Fruit fly (Drosophila melanogaster) whole organism, embryonic: ENCODE results near the gene CG31075.
A peak's percentile ranks its signal among the peaks of the same experiment; 100 is the strongest.

ENCODE experiments used
- Ada2b ChIP-seq: fragments of 200-800 bp; sonication (Bioruptor generic); IDR thresholded peaks from 2 replicates; pipeline ENCODE4 v1.3.6; 2022; ENCODE audit warnings: missing biosample characterization, missing genetic modification characterization
- CG10654 ChIP-seq: fragments of 200-800 bp; sonication (Bioruptor generic); optimal IDR thresholded peaks from 2 replicates; lab custom pipeline; 2016; ENCODE audit warnings: missing biosample characterization, missing genetic modification characterization
- CG11085 ChIP-seq: fragments of 200-800 bp; sonication (Bioruptor generic); IDR thresholded peaks from 2 replicates; pipeline ENCODE4 v1.3.6; 2022; ENCODE audit warnings: missing biosample characterization, missing genetic modification characterization
- CG11456 ChIP-seq: fragments of 200-800 bp; sonication (Bioruptor generic); IDR thresholded peaks from 3 replicates; pipeline ENCODE4 v1.3.6; 2022; ENCODE audit warnings: missing biosample characterization, missing genetic modification characterization
- CG11560 ChIP-seq: fragments of 200-800 bp; sonication (Bioruptor generic); IDR thresholded peaks from 3 replicates; pipeline ENCODE4 v1.3.6; 2022; ENCODE audit warnings: missing biosample characterization, missing genetic modification characterization
- CG13624 ChIP-seq: fragments of 200-800 bp; sonication (Bioruptor generic); optimal IDR thresholded peaks from 2 replicates; lab custom pipeline; 2016; ENCODE audit warnings: missing biosample characterization, missing genetic modification characterization
- CG14441 ChIP-seq: fragments of 200-800 bp; sonication (Bioruptor generic); IDR thresholded peaks from 2 replicates; pipeline ENCODE4 v1.3.6; 2022; ENCODE audit warnings: missing biosample characterization, missing genetic modification characterization
- CG16863 ChIP-seq: fragments of 200-800 bp; sonication (Bioruptor generic); optimal IDR thresholded peaks from 3 replicates; lab custom pipeline; 2016; ENCODE audit warnings: missing biosample characterization, missing genetic modification characterization
- CG17186 ChIP-seq: fragments of 200-800 bp; sonication (Bioruptor generic); optimal IDR thresholded peaks from 3 replicates; lab custom pipeline; 2017; ENCODE audit warnings: missing biosample characterization, missing genetic modification reagents, missing genetic modification characterization
- CG17612 ChIP-seq: fragments of 200-800 bp; sonication (Bioruptor generic); IDR thresholded peaks from 2 replicates; pipeline ENCODE4 v1.3.6; 2022; ENCODE audit warnings: missing biosample characterization, missing genetic modification characterization
- CG18011 ChIP-seq: fragments of 200-800 bp; sonication (Bioruptor generic); optimal IDR thresholded peaks from 2 replicates; lab custom pipeline; 2017; ENCODE audit warnings: missing biosample characterization, missing genetic modification characterization, mild to moderate bottlenecking, moderate library complexity, missing genotype
- CG1832 ChIP-seq: fragments of 200-800 bp; sonication (Bioruptor generic); optimal IDR thresholded peaks from 2 replicates; lab custom pipeline; 2017; ENCODE audit warnings: missing biosample characterization, mild to moderate bottlenecking, missing genetic modification characterization, inconsistent platforms
- CG31388 ChIP-seq: fragments of 200-800 bp; sonication (Bioruptor generic); optimal IDR thresholded peaks from 2 replicates; lab custom pipeline; 2016; ENCODE audit warnings: missing biosample characterization, missing genetic modification characterization
- CG32772 ChIP-seq: fragments of 200-800 bp; sonication (Bioruptor generic); IDR thresholded peaks from 2 replicates; pipeline ENCODE4 v1.3.6; 2022; ENCODE audit warnings: missing biosample characterization, missing genetic modification characterization
- CG43689 ChIP-seq: fragments of 200-800 bp; sonication (Bioruptor generic); IDR thresholded peaks from 2 replicates; pipeline ENCODE4 v1.3.6; 2022; ENCODE audit warnings: missing biosample characterization, missing genetic modification characterization
- CG5245 ChIP-seq: fragments of 200-800 bp; sonication (Bioruptor generic); optimal IDR thresholded peaks from 3 replicates; lab custom pipeline; 2016; ENCODE audit warnings: missing biosample characterization, missing genetic modification characterization
- CG8089 ChIP-seq: fragments of 200-800 bp; sonication (Bioruptor generic); optimal IDR thresholded peaks from 3 replicates; lab custom pipeline; 2016; ENCODE audit warnings: missing biosample characterization, missing genetic modification characterization
- CG9437 ChIP-seq: fragments of 200-800 bp; sonication (Bioruptor generic); optimal IDR thresholded peaks from 2 replicates; lab custom pipeline; 2018; ENCODE audit warnings: missing biosample characterization, mild to moderate bottlenecking, missing genetic modification characterization
- CG9817 ChIP-seq: fragments of 200-800 bp; sonication (Bioruptor generic); optimal IDR thresholded peaks from 2 replicates; lab custom pipeline; 2018; ENCODE audit warnings: missing biosample characterization, mild to moderate bottlenecking, missing genetic modification characterization, moderate library complexity
- CoRest ChIP-seq: fragments of 200-800 bp; sonication (Bioruptor generic); optimal IDR thresholded peaks from 3 replicates; lab custom pipeline; 2018; ENCODE audit warnings: missing biosample characterization, mild to moderate bottlenecking, missing genetic modification characterization, moderate library complexity
- Elba2 ChIP-seq: fragments of 200-800 bp; sonication (Bioruptor generic); optimal IDR thresholded peaks from 3 replicates; lab custom pipeline; 2016; ENCODE audit warnings: missing biosample characterization, missing genetic modification characterization
- HmgZ ChIP-seq: fragments of 200-800 bp; sonication (Bioruptor generic); optimal IDR thresholded peaks from 2 replicates; lab custom pipeline; 2018; ENCODE audit warnings: missing biosample characterization, mild to moderate bottlenecking, missing genetic modification characterization
- Hr51 ChIP-seq, 2 experiments: fragments of 200-800 bp; sonication (Bioruptor generic); optimal IDR thresholded peaks; 2 replicates in 1 of 2; 3 replicates in 1 of 2; lab custom pipeline; 2016 to 2018; ENCODE audit warnings: missing biosample characterization in 2 of 2, missing genetic modification characterization in 2 of 2, mild to moderate bottlenecking in 1 of 2, moderate library complexity in 1 of 2
- Lim3 ChIP-seq: fragments of 200-800 bp; sonication (Bioruptor generic); IDR thresholded peaks from 2 replicates; pipeline ENCODE4 v1.3.6; 2022; ENCODE audit warnings: missing biosample characterization, missing genetic modification characterization
- MBD-R2 ChIP-seq: fragments of 200-800 bp; sonication (Bioruptor generic); IDR thresholded peaks from 2 replicates; pipeline ENCODE4 v1.3.6; 2022; ENCODE audit warnings: missing biosample characterization, missing genetic modification characterization
- MESR4 ChIP-seq: fragments of 200-800 bp; sonication (Bioruptor generic); optimal IDR thresholded peaks from 2 replicates; lab custom pipeline; 2018; ENCODE audit warnings: missing biosample characterization, mild to moderate bottlenecking, missing genetic modification characterization, moderate library complexity
- Ptx1 ChIP-seq: fragments of 200-800 bp; sonication (Bioruptor generic); IDR thresholded peaks from 2 replicates; pipeline ENCODE4 v1.3.6; 2022; ENCODE audit warnings: missing biosample characterization, missing genetic modification characterization
- Ravus ChIP-seq: fragments of 200-800 bp; sonication (Bioruptor generic); IDR thresholded peaks from 2 replicates; pipeline ENCODE4 v1.3.6; 2022; ENCODE audit warnings: missing biosample characterization, missing genetic modification characterization
- Six4 ChIP-seq: fragments of 200-800 bp; sonication (Bioruptor generic); optimal IDR thresholded peaks from 2 replicates; lab custom pipeline; 2016; ENCODE audit warnings: missing biosample characterization, missing genetic modification characterization
- Sox102F ChIP-seq: fragments of 200-800 bp; sonication (Bioruptor generic); optimal IDR thresholded peaks from 2 replicates; lab custom pipeline; 2018; ENCODE audit warnings: missing biosample characterization, mild to moderate bottlenecking, missing genetic modification characterization, moderate library complexity
- Sry-δ ChIP-seq: fragments of 200-800 bp; sonication (Bioruptor generic); optimal IDR thresholded peaks from 2 replicates; lab custom pipeline; 2016; ENCODE audit warnings: missing biosample characterization, missing genetic modification characterization
- Trl ChIP-seq, 3 experiments: fragments of >200 bp in 2 of 3; fragments of 200-800 bp in 1 of 3; sonication (Bioruptor generic) in 1 of 3; optimal IDR thresholded peaks; 2 replicates in 1 of 3; 3 replicates in 2 of 3; lab custom pipeline; 2016 to 2017; ENCODE audit warnings: missing biosample characterization in 1 of 3, missing genetic modification characterization in 1 of 3
- al ChIP-seq: fragments of 200-800 bp; sonication (Bioruptor generic); IDR thresholded peaks from 2 replicates; pipeline ENCODE4 v1.3.6; 2022; ENCODE audit warnings: missing biosample characterization, missing genetic modification characterization
- amos ChIP-seq: fragments of 200-800 bp; sonication (Bioruptor generic); IDR thresholded peaks from 2 replicates; pipeline ENCODE4 v1.3.6; 2022; ENCODE audit warnings: missing biosample characterization, missing genetic modification characterization; ENCODE audit not compliant: partially characterized antibody
- az2 ChIP-seq: fragments of 200-800 bp; sonication (Bioruptor generic); optimal IDR thresholded peaks from 3 replicates; lab custom pipeline; 2016; ENCODE audit warnings: missing biosample characterization, missing genetic modification characterization
- bowl ChIP-seq: fragments of 200-800 bp; sonication (Bioruptor generic); IDR thresholded peaks from 2 replicates; pipeline ENCODE4 v1.3.6; 2022; ENCODE audit warnings: missing biosample characterization, missing genetic modification characterization
- bsh ChIP-seq, 2 experiments: fragments of 200-800 bp; sonication (Bioruptor generic); optimal IDR thresholded peaks; 2 replicates each; lab custom pipeline; 2017 to 2018; ENCODE audit warnings: mild to moderate bottlenecking in 2 of 2, missing biosample characterization in 2 of 2, missing genetic modification characterization in 2 of 2, moderate library complexity in 1 of 2
- cwo ChIP-seq: fragments of 200-800 bp; sonication (Bioruptor generic); optimal IDR thresholded peaks from 3 replicates; lab custom pipeline; 2017; ENCODE audit warnings: missing biosample characterization, missing genetic modification characterization, mild to moderate bottlenecking, moderate library complexity, missing genetic modification reagents
- da ChIP-seq: fragments of 200-800 bp; sonication (Bioruptor generic); optimal IDR thresholded peaks from 2 replicates; lab custom pipeline; 2016; ENCODE audit warnings: missing biosample characterization, missing genetic modification characterization
- dimm ChIP-seq: fragments of 200-800 bp; sonication (Bioruptor generic); IDR thresholded peaks from 2 replicates; pipeline ENCODE4 v1.3.6; 2022; ENCODE audit warnings: missing biosample characterization, missing genetic modification characterization
- dmrt99B ChIP-seq: fragments of 200-800 bp; sonication (Bioruptor generic); optimal IDR thresholded peaks from 2 replicates; lab custom pipeline; 2018; ENCODE audit warnings: missing biosample characterization, mild to moderate bottlenecking, missing genetic modification characterization, moderate library complexity
- ftz-f1 ChIP-seq: fragments of 200-800 bp; sonication (Bioruptor generic); optimal IDR thresholded peaks from 2 replicates; lab custom pipeline; 2016; ENCODE audit warnings: missing biosample characterization, missing genetic modification characterization
- gfzf ChIP-seq: fragments of 200-800 bp; sonication (Bioruptor generic); optimal IDR thresholded peaks from 2 replicates; lab custom pipeline; 2016; ENCODE audit warnings: missing biosample characterization, mild to moderate bottlenecking, missing genetic modification characterization, moderate library complexity
- h ChIP-seq: fragments of >200 bp; optimal IDR thresholded peaks from 2 replicates; lab custom pipeline; 2017
- ken ChIP-seq: fragments of 200-800 bp; sonication (Bioruptor generic); IDR thresholded peaks from 3 replicates; pipeline ENCODE4 v1.3.6; 2022; ENCODE audit warnings: missing biosample characterization, missing genetic modification characterization
- kni ChIP-seq: fragments of 200-800 bp; sonication (Bioruptor generic); optimal IDR thresholded peaks from 3 replicates; lab custom pipeline; 2017; ENCODE audit warnings: mild to moderate bottlenecking, missing biosample characterization, missing genetic modification reagents, missing genetic modification characterization
- nerfin-1 ChIP-seq: fragments of 200-800 bp; sonication (Bioruptor generic); optimal IDR thresholded peaks from 3 replicates; lab custom pipeline; 2019; ENCODE audit warnings: missing biosample characterization, mild to moderate bottlenecking, missing genetic modification characterization, moderate library complexity
- ssp ChIP-seq: fragments of 200-800 bp; sonication (Bioruptor generic); IDR thresholded peaks from 2 replicates; pipeline ENCODE4 v1.3.6; 2022; ENCODE audit warnings: missing biosample characterization, missing genetic modification characterization
- vvl ChIP-seq: fragments of 200-800 bp; sonication (Bioruptor generic); IDR thresholded peaks from 2 replicates; pipeline ENCODE4 v1.3.6; 2022; ENCODE audit warnings: missing biosample characterization, missing genetic modification characterization

Gene CG31075

dm6 chr3R:26954020-26954672 is 34.2 kb downstream of the CG31075 start (continued):
- TF ChIP-seq CoRest (tag; lab: Kevin White, UChicago) (peak; percentile 74), vvl (GFP tag; lab: Robert Waterston, UW) (peak; percentile 94), CG11085 (GFP tag; lab: Robert Waterston, UW) (peak; percentile 61; the same call in 1 of the 2 replicates), CG17186 (GFP tag; lab: Kevin White, UChicago) (no peak), dimm (GFP tag; lab: Robert Waterston, UW) (no peak), CG1832 (GFP tag; lab: Kevin White, UChicago) (peak; percentile 81), cwo (GFP tag; lab: Kevin White, UChicago) (peak; percentile 69), gfzf (GFP tag; lab: Kevin White, UChicago) (no peak), dmrt99B (tag; lab: Kevin White, UChicago) (peak; percentile 88), CG11456 (GFP tag; lab: Robert Waterston, UW) (peak; percentile 69; the same call in 2 of the 3 replicates), Six4 (peak; percentile 72), Sox102F (peak; percentile 95), da (no peak), Sry-δ (GFP tag; lab: Kevin White, UChicago) (no peak), nerfin-1 (tag; lab: Kevin White, UChicago) (peak; percentile 2), CG9817 (tag; lab: Kevin White, UChicago) (peak; percentile 23), CG18011 (no peak), Ptx1 (GFP tag; lab: Robert Waterston, UW) (peak; percentile 90), Ada2b (GFP tag; lab: Robert Waterston, UW) (peak; percentile 74), al (peak; percentile 32; the same call in 1 of the 2 replicates), CG32772 (peak; percentile 86), CG31388 (peak; percentile 34), CG5245 (GFP tag; lab: Kevin White, UChicago) (no peak), ftz-f1 (peak; percentile 31), MESR4 (no peak), ken (GFP tag; lab: Robert Waterston, UW) (peak; percentile 86), bsh (GFP tag; optimal IDR thresholded peaks at IDR 0.05; lab: Kevin White, UChicago) (peak; percentile 88 to 92), CG10654 (GFP tag; lab: Kevin White, UChicago) (peak; percentile 43), CG16863 (GFP tag; lab: Kevin White, UChicago) (no peak), CG43689 (0 out of 2 replicates have a peak, but pooled peaks have one; percentile 24), CG9437 (GFP tag; lab: Kevin White, UChicago) (peak; percentile 18), Lim3 (peak; percentile 32; the same call in 1 of the 2 replicates), ssp (peak; percentile 78), amos (GFP tag; lab: Robert Waterston, UW) (no peak), kni (GFP tag; lab: Kevin White, UChicago) (peak; percentile 23), CG11560 (peak; percentile 48; the same call in 1 of the 3 replicates), az2 (peak; percentile 75), CG17612 (GFP tag; lab: Robert Waterston, UW) (no peak), Hr51 (GFP tag; optimal IDR thresholded peaks at IDR 0.05; lab: Kevin White, UChicago) (peak in 1 of 2 experiments; percentile 90), Ravus (GFP tag; lab: Robert Waterston, UW) (peak; percentile 39), MBD-R2 (GFP tag; lab: Robert Waterston, UW) (peak; percentile 20; the same call in 1 of the 2 replicates), CG8089 (GFP tag; lab: Kevin White, UChicago) (no peak), HmgZ (tag; lab: Kevin White, UChicago) (peak; percentile 23), CG14441 (GFP tag; lab: Robert Waterston, UW) (peak; percentile 84), bowl (GFP tag; lab: Robert Waterston, UW) (0 out of 2 replicates have a peak, but pooled peaks have one; percentile 49), Elba2 (no peak), h (no peak), CG13624 (GFP tag; lab: Kevin White, UChicago) (no peak), Trl (optimal IDR thresholded peaks at IDR 0.05; lab: Kevin White, UChicago) (peak in 1 of 2 experiments; percentile 17), Trl (GFP tag; optimal IDR thresholded peaks at IDR 0.05; lab: Kevin White, UChicago) (no peak)
